Worm (Caenorhabditis elegans): ENCODE results near the gene R102.1.

Gene R102.1

ce11 chrIV:10699000-10699399, 13.2 kb downstream of the R102.1 start (continued):
- TF ChIP-seq isw-1 (GFP tag; IDR thresholded peaks at IDR 0.05) (no peak), tbx-2 (tag; optimal IDR thresholded peaks at IDR 0.05) (no peak)

DNA sequence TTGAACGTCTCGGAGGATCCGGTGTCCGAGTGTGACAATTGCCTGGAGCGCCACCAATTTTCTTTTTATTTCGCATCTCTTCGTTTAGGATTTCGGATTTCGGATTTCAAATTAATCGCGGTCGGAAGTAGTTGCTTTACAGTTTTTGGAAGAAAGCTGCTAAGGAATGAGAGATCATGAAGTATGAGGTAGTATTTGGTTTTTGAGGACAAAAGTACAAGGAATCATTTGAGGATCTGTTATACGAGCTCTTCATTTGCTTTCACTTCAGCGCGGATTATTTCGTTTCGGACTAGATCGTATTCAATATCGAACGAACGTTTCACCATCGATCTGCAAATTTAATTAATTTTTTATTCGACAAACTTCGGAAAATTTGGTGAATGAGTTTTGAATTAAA, 13.8 kb downstream of the R102.1 start, which contains the start of gene R102.11:
Gene R102.11 (minus strand): TSS at position 101 of the 400 bp plus-strand sequence.
- TF ChIP-seq grh-1 (GFP tag; IDR thresholded peaks at IDR 0.05) (no peak), efl-3 (GFP tag; optimal IDR thresholded peaks at IDR 0.05) (no peak), ztf-4 (tag; optimal IDR thresholded peaks at IDR 0.05) (no peak), ceh-90 (tag; optimal IDR thresholded peaks at IDR 0.05) (no peak), xbp-1 (tag; optimal IDR thresholded peaks at IDR 0.05) (no peak), egl-13 (tag; optimal IDR thresholded peaks at IDR 0.05) (no peak), F16B12.6 (tag; optimal IDR thresholded peaks at IDR 0.05) (no peak), unc-62 (GFP tag; optimal IDR thresholded peaks at IDR 0.05) (no peak), lin-14 (GFP tag; optimal IDR thresholded peaks at IDR 0.05) (no peak), hlh-17 (GFP tag; optimal IDR thresholded peaks at IDR 0.05; ENCODE audit: borderline replicate concordance) (no peak)

DNA sequence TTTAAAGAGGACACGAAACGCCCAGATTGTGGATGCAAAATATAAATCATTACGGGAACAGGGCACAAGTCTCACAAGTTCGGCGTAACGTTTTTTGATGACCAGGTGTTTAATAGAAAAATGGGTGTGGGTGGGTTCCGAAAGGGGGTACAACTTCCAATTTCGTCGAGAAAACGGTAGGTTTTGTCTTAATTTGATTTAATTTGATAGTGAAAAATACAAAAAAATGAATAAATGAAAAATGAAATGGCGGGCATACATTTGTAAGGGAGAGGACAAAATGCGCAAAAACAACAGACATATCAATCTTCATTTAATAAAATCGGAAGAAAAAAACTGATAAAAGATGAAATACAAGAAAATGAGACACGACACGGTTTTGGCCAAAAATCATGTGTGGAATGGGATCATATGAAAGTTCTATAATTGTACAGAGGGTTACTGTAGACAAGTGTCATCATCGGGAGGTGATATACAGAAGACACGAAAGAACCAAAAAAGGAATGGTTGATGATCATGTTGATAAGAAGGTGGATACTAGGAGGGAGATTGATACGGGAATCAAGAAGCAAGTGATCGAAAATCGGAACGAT, 16.1 kb downstream of the R102.1 start:
- TF ChIP-seq efl-1 (optimal IDR thresholded peaks at IDR 0.05) (no peak), efl-1 (GFP tag; optimal IDR thresholded peaks at IDR 0.05 in 1 of 2) (peak in 1 of 2 experiments; percentile 51), ceh-8 (GFP tag; optimal IDR thresholded peaks at IDR 0.05) (no peak), nhr-85 (tag) (peak; percentile 88), ets-5 (GFP tag; IDR thresholded peaks at IDR 0.05) (no peak), mdl-1 (tag; optimal IDR thresholded peaks at IDR 0.05) (no peak), nhr-71 (tag; optimal IDR thresholded peaks at IDR 0.05) (peak; percentile 54), unc-30 (tag; optimal IDR thresholded peaks at IDR 0.05) (no peak), blmp-1 (tag; optimal IDR thresholded peaks at IDR 0.05) (peak; percentile 61), unc-86 (tag; optimal IDR thresholded peaks at IDR 0.05) (no peak), nhr-20 (tag; optimal IDR thresholded peaks at IDR 0.05) (peak; percentile 58), pax-3 (tag; optimal IDR thresholded peaks at IDR 0.05) (no peak), nhr-47 (tag; optimal IDR thresholded peaks at IDR 0.05) (no peak), nhr-90 (tag; optimal IDR thresholded peaks at IDR 0.05; ENCODE audit: poor library complexity) (peak; percentile 21), lsy-2 (tag; optimal IDR thresholded peaks at IDR 0.05) (peak in 1 of 2 experiments; percentile 67), swsn-7 (tag; optimal IDR thresholded peaks at IDR 0.05) (no peak), nhr-12 (tag; optimal IDR thresholded peaks at IDR 0.05) (no peak), lin-14 (GFP tag; optimal IDR thresholded peaks at IDR 0.05) (peak; percentile 55), egl-27 (tag; optimal IDR thresholded peaks at IDR 0.05) (no peak), C04F5.9 (tag; optimal IDR thresholded peaks at IDR 0.05) (no peak), nhr-77 (tag; optimal IDR thresholded peaks at IDR 0.05) (no peak), isw-1 (GFP tag; IDR thresholded peaks at IDR 0.05) (no peak), dsc-1 (tag; optimal IDR thresholded peaks at IDR 0.05) (no peak), egl-13 (tag; optimal IDR thresholded peaks at IDR 0.05) (no peak), fkh-10 (GFP tag; optimal IDR thresholded peaks at IDR 0.05) (no peak), snpc-4 (tag; optimal IDR thresholded peaks at IDR 0.05) (no peak), tbx-2 (tag; optimal IDR thresholded peaks at IDR 0.05) (peak; percentile 36), snu-23 (GFP tag; optimal IDR thresholded peaks at IDR 0.05) (peak; percentile 37), lin-35 (GFP tag; optimal IDR thresholded peaks at IDR 0.05) (peak in 1 of 2 experiments; percentile 53), jun-1 (tag; optimal IDR thresholded peaks at IDR 0.05) (no peak), elt-3 (tag; optimal IDR thresholded peaks at IDR 0.05) (peak in 2 of 6 experiments; percentile 45 to 78)

All from whole organism, L1 larva.